Fruit fly (Drosophila melanogaster): ENCODE results near the gene CG32086.

CG32086 gene

DNA sequence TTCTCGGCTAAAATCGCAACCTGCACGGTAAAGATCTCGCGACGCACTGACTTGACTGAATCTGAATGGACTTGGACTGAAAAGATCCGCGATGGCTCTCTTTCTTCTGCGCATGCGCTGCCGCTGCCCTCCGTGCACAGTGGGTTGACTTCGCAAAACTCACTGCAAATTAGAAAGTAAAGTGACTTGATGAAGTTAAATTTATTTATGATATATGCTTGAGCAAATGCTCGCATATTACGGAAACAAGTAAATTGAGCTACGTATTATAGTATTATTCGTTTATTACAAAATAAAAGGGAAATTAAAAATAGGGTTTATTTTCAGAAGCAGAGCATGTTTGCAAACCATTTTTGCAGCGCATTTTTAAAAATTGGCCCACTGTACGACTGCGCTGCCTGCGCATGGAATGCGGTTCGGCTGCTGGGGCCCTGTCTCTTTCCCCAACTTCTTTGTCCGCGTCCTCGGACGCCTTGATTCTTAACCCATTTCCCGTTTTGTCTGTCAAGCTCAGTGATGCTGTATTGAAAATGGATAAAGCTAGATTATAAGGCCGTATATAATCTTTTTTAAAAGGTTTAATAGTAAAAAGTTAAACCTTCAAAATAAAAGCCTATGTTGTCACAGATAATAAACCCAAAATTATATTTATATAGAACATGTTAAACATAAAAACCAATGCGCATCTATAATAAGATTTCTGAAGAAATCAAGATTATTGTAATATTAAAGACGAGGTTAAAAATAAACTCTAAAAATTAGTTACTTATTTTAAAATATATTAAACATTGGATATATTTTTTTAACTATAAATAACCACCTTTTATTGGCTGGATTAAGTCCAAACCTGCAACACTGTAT is 4.1 kb upstream of the CG32086 start, which contains the start of gene rt (continued):
- TF ChIP-seq odd (GFP tag; optimal IDR thresholded peaks at IDR 0.05) (peak; percentile 25), Meics (GFP tag; optimal IDR thresholded peaks at IDR 0.05) (peak; percentile 29), CG30020 (tag; optimal IDR thresholded peaks at IDR 0.05) (peak; percentile 39), lola (GFP tag; optimal IDR thresholded peaks at IDR 0.05) (peak in 1 of 3 experiments; percentile 85), CG3065 (GFP tag; optimal IDR thresholded peaks at IDR 0.05) (no peak), CG2116 (GFP tag; optimal IDR thresholded peaks at IDR 0.05) (peak; percentile 0), Deaf1 (tag; optimal IDR thresholded peaks at IDR 0.05) (peak; percentile 6), ase (GFP tag; IDR thresholded peaks at IDR 0.05) (0 out of 3 replicates have a peak, but pooled peaks have one; percentile 47), CG33557 (GFP tag; optimal IDR thresholded peaks at IDR 0.05) (peak; percentile 80), Hey (tag; optimal IDR thresholded peaks at IDR 0.05) (no peak), Xbp1 (GFP tag; optimal IDR thresholded peaks at IDR 0.05) (peak; percentile 52), aop (GFP tag; IDR thresholded peaks at IDR 0.05) (peak; percentile 37; the same call in 1 of the 2 replicates), Taf1 (GFP tag; IDR thresholded peaks at IDR 0.05) (no peak), ara (GFP tag; IDR thresholded peaks at IDR 0.05) (peak; percentile 68), NfI (GFP tag; optimal IDR thresholded peaks at IDR 0.05) (peak; percentile 32), CG1602 (GFP tag; optimal IDR thresholded peaks at IDR 0.05) (peak; percentile 38), chn (GFP tag; optimal IDR thresholded peaks at IDR 0.05) (peak; percentile 55), HLH3B (GFP tag; IDR thresholded peaks at IDR 0.05) (peak; percentile 43; the same call in 1 of the 2 replicates), sd (tag; optimal IDR thresholded peaks at IDR 0.05) (peak; percentile 90), CG12071 (GFP tag; optimal IDR thresholded peaks at IDR 0.05) (peak; percentile 14), D (optimal IDR thresholded peaks at IDR 0.05) (no peak), D (GFP tag; optimal IDR thresholded peaks at IDR 0.05) (peak; percentile 57), CG9817 (tag; optimal IDR thresholded peaks at IDR 0.05) (peak; percentile 6), jing (GFP tag; optimal IDR thresholded peaks at IDR 0.05) (peak; percentile 5), cg (GFP tag; optimal IDR thresholded peaks at IDR 0.05) (no peak), Hmr (GFP tag; optimal IDR thresholded peaks at IDR 0.05) (no peak), Adf1 (GFP tag; IDR thresholded peaks at IDR 0.05) (0 out of 2 replicates have a peak, but pooled peaks have one; percentile 20), HmgZ (tag; optimal IDR thresholded peaks at IDR 0.05) (no peak), lbe (GFP tag; optimal IDR thresholded peaks at IDR 0.05) (peak; percentile 26), sens (GFP tag) (peak; percentile 95), lab (GFP tag; optimal IDR thresholded peaks at IDR 0.05) (peak; percentile 15), CG13624 (GFP tag; optimal IDR thresholded peaks at IDR 0.05) (peak; percentile 26), CG12659 (GFP tag; optimal IDR thresholded peaks at IDR 0.05) (peak; percentile 32), ind (GFP tag; optimal IDR thresholded peaks at IDR 0.05) (peak; percentile 47), CG10267 (tag; optimal IDR thresholded peaks at IDR 0.05) (peak; percentile 62), CG4328 (GFP tag; optimal IDR thresholded peaks at IDR 0.05) (no peak), CG6254 (GFP tag; optimal IDR thresholded peaks at IDR 0.05) (peak; percentile 22), CG3726 (GFP tag; IDR thresholded peaks at IDR 0.05) (0 out of 3 replicates have a peak, but pooled peaks have one; percentile 19), Atf3 (GFP tag; optimal IDR thresholded peaks at IDR 0.05) (peak; percentile 2), Hmx (GFP tag; optimal IDR thresholded peaks at IDR 0.05) (no peak), Blimp-1 (GFP tag; optimal IDR thresholded peaks at IDR 0.05) (peak; percentile 15), CG6689 (GFP tag; IDR thresholded peaks at IDR 0.05) (no peak; the same call in 1 of the 2 replicates), CG30431 (GFP tag; optimal IDR thresholded peaks at IDR 0.05) (peak; percentile 31), seq (GFP tag; IDR thresholded peaks at IDR 0.05) (no peak), chm (GFP tag; IDR thresholded peaks at IDR 0.05) (no peak), CG13775 (GFP tag; optimal IDR thresholded peaks at IDR 0.05) (peak; percentile 53), CG2712 (tag; optimal IDR thresholded peaks at IDR 0.05) (peak; percentile 84), Lpt (GFP tag; optimal IDR thresholded peaks at IDR 0.05) (no peak), az2 (GFP tag; optimal IDR thresholded peaks at IDR 0.05) (peak; percentile 35)
